Fruit fly (Drosophila melanogaster) whole organism, embryonic: Measurements from ENCODE around the gene Mis12.

Source experiments
- Asciz ChIP-seq: fragments of 200-800 bp; sonication (Bioruptor generic); optimal IDR thresholded peaks from 2 replicates; lab custom pipeline; 2017; ENCODE audit warnings: missing biosample characterization, mild to moderate bottlenecking, missing genetic modification characterization, missing genetic modification reagents
- B-H2 ChIP-seq: fragments of 200-800 bp; sonication (Bioruptor generic); optimal IDR thresholded peaks from 2 replicates; lab custom pipeline; 2018; ENCODE audit warnings: missing biosample characterization, mild to moderate bottlenecking, missing genetic modification characterization
- CG10147 ChIP-seq: fragments of 200-800 bp; sonication (Bioruptor generic); optimal IDR thresholded peaks from 2 replicates; lab custom pipeline; 2019; ENCODE audit warnings: missing biosample characterization, mild to moderate bottlenecking, missing genetic modification characterization, moderate library complexity
- CG10321 ChIP-seq: fragments of 200-800 bp; sonication (Bioruptor generic); IDR thresholded peaks from 2 replicates; pipeline ENCODE4 v1.3.6; 2022; ENCODE audit warnings: missing biosample characterization, missing genetic modification characterization
- CG11247 ChIP-seq: fragments of 200-800 bp; sonication (Bioruptor generic); IDR thresholded peaks from 2 replicates; pipeline ENCODE4 v1.3.6; 2022; ENCODE audit warnings: missing biosample characterization, missing genetic modification characterization
- CG12219 ChIP-seq: fragments of 200-800 bp; sonication (Bioruptor generic); optimal IDR thresholded peaks from 3 replicates; lab custom pipeline; 2018; ENCODE audit warnings: missing biosample characterization, mild to moderate bottlenecking, missing genetic modification characterization
- CG13775 ChIP-seq: fragments of 200-800 bp; sonication (Bioruptor generic); optimal IDR thresholded peaks from 3 replicates; lab custom pipeline; 2017; ENCODE audit warnings: missing biosample characterization, mild to moderate bottlenecking, missing genetic modification characterization
- CG17612 ChIP-seq: fragments of 200-800 bp; sonication (Bioruptor generic); IDR thresholded peaks from 2 replicates; pipeline ENCODE4 v1.3.6; 2022; ENCODE audit warnings: missing biosample characterization, missing genetic modification characterization
- CG17912 ChIP-seq: fragments of 200-800 bp; sonication (Bioruptor generic); optimal IDR thresholded peaks from 2 replicates; lab custom pipeline; 2018; ENCODE audit warnings: missing biosample characterization, mild to moderate bottlenecking, missing genetic modification characterization
- CG2120 ChIP-seq: fragments of 200-800 bp; sonication (Bioruptor generic); optimal IDR thresholded peaks from 3 replicates; lab custom pipeline; 2016; ENCODE audit warnings: missing biosample characterization, missing genetic modification characterization
- CG2678 ChIP-seq: fragments of 200-800 bp; sonication (Bioruptor generic); optimal IDR thresholded peaks from 3 replicates; lab custom pipeline; 2019; ENCODE audit warnings: missing biosample characterization, mild to moderate bottlenecking, missing genetic modification characterization, moderate library complexity
- CG31441 ChIP-seq: fragments of 200-800 bp; sonication (Bioruptor generic); IDR thresholded peaks from 2 replicates; pipeline ENCODE4 v1.3.6; 2022; ENCODE audit warnings: missing biosample characterization, missing genetic modification characterization
- CG8944 ChIP-seq: fragments of 200-800 bp; sonication (Bioruptor generic); optimal IDR thresholded peaks from 3 replicates; lab custom pipeline; 2016; ENCODE audit warnings: missing biosample characterization, missing genetic modification characterization
- CG9932 ChIP-seq: fragments of 200-800 bp; sonication (Bioruptor generic); IDR thresholded peaks from 2 replicates; pipeline ENCODE4 v1.3.6; 2022; ENCODE audit warnings: missing biosample characterization, missing genetic modification characterization
- HmgD ChIP-seq: fragments of 200-800 bp; sonication (Bioruptor generic); optimal IDR thresholded peaks from 3 replicates; lab custom pipeline; 2016; ENCODE audit warnings: missing biosample characterization, missing genetic modification characterization
- HmgZ ChIP-seq: fragments of 200-800 bp; sonication (Bioruptor generic); optimal IDR thresholded peaks from 2 replicates; lab custom pipeline; 2018; ENCODE audit warnings: missing biosample characterization, mild to moderate bottlenecking, missing genetic modification characterization
- Hr51 ChIP-seq, 2 experiments: fragments of 200-800 bp; sonication (Bioruptor generic); optimal IDR thresholded peaks; 2 replicates in 1 of 2; 3 replicates in 1 of 2; lab custom pipeline; 2016 to 2018; ENCODE audit warnings: missing biosample characterization in 2 of 2, missing genetic modification characterization in 2 of 2, mild to moderate bottlenecking in 1 of 2, moderate library complexity in 1 of 2
- Jarid2 ChIP-seq: fragments of 200-800 bp; sonication (Bioruptor generic); optimal IDR thresholded peaks from 3 replicates; lab custom pipeline; 2017; ENCODE audit warnings: mild to moderate bottlenecking, missing biosample characterization, missing genetic modification reagents, missing genetic modification characterization
- MBD-R2 ChIP-seq: fragments of 200-800 bp; sonication (Bioruptor generic); IDR thresholded peaks from 2 replicates; pipeline ENCODE4 v1.3.6; 2022; ENCODE audit warnings: missing biosample characterization, missing genetic modification characterization
- Max ChIP-seq: fragments of 200-800 bp; sonication (Bioruptor generic); optimal IDR thresholded peaks from 2 replicates; lab custom pipeline; 2016; ENCODE audit warnings: missing biosample characterization, mild to moderate bottlenecking, missing genetic modification characterization
- Med ChIP-seq: fragments of 200-800 bp; sonication (Bioruptor generic); peaks from one replicate; lab custom pipeline; 2016; ENCODE audit warnings: missing biosample characterization, missing genetic modification characterization, mild to moderate bottlenecking, inconsistent platforms, moderate library complexity
- Pdp1 ChIP-seq, 2 experiments: fragments of 200-800 bp; sonication (Bioruptor generic); optimal IDR thresholded peaks; 3 replicates each; lab custom pipeline; 2016; ENCODE audit warnings: missing biosample characterization in 2 of 2, missing genetic modification characterization in 2 of 2, mild to moderate bottlenecking in 1 of 2, moderate library complexity in 1 of 2
- Side ChIP-seq: fragments of 200-800 bp; sonication (Bioruptor generic); optimal IDR thresholded peaks from 2 replicates; lab custom pipeline; 2016; ENCODE audit warnings: missing biosample characterization, missing genetic modification characterization
- Trl ChIP-seq, 3 experiments: fragments of >200 bp in 2 of 3; fragments of 200-800 bp in 1 of 3; sonication (Bioruptor generic) in 1 of 3; optimal IDR thresholded peaks; 2 replicates in 1 of 3; 3 replicates in 2 of 3; lab custom pipeline; 2016 to 2017; ENCODE audit warnings: missing biosample characterization in 1 of 3, missing genetic modification characterization in 1 of 3
- ash1 ChIP-seq: fragments of 200-800 bp; sonication (Bioruptor generic); optimal IDR thresholded peaks from 2 replicates; lab custom pipeline; 2018; ENCODE audit warnings: missing biosample characterization, mild to moderate bottlenecking, missing genetic modification characterization
- bsh ChIP-seq, 2 experiments: fragments of 200-800 bp; sonication (Bioruptor generic); optimal IDR thresholded peaks; 2 replicates each; lab custom pipeline; 2017 to 2018; ENCODE audit warnings: mild to moderate bottlenecking in 2 of 2, missing biosample characterization in 2 of 2, missing genetic modification characterization in 2 of 2, moderate library complexity in 1 of 2
- btn ChIP-seq: fragments of 200-800 bp; sonication (Bioruptor generic); optimal IDR thresholded peaks from 2 replicates; lab custom pipeline; 2016; ENCODE audit warnings: missing biosample characterization, missing genetic modification characterization
- chinmo ChIP-seq: fragments of 200-800 bp; sonication (Bioruptor generic); IDR thresholded peaks from 4 replicates; pipeline ENCODE4 v1.3.6; 2022; ENCODE audit warnings: missing biosample characterization, missing genetic modification characterization; ENCODE audit not compliant: partially characterized antibody
- chn ChIP-seq: fragments of 200-800 bp; sonication (Bioruptor generic); optimal IDR thresholded peaks from 2 replicates; lab custom pipeline; 2016; ENCODE audit warnings: missing biosample characterization, missing genetic modification characterization
- corto ChIP-seq: fragments of 200-800 bp; sonication (Bioruptor generic); optimal IDR thresholded peaks from 2 replicates; lab custom pipeline; 2016; ENCODE audit warnings: missing biosample characterization, mild to moderate bottlenecking, missing genetic modification characterization, moderate library complexity
- crol ChIP-seq: fragments of 200-800 bp; sonication (Bioruptor generic); IDR thresholded peaks from 2 replicates; pipeline ENCODE4 v1.3.6; 2022; ENCODE audit warnings: missing biosample characterization, missing genetic modification characterization
- crp ChIP-seq, 2 experiments: fragments of 200-800 bp; sonication (Bioruptor generic); optimal IDR thresholded peaks; 2 replicates in 1 of 2; 3 replicates in 1 of 2; lab custom pipeline; 2017; ENCODE audit warnings: missing biosample characterization in 2 of 2, missing genetic modification characterization in 2 of 2, mild to moderate bottlenecking in 1 of 2, moderate library complexity in 1 of 2
- cwo ChIP-seq: fragments of 200-800 bp; sonication (Bioruptor generic); optimal IDR thresholded peaks from 3 replicates; lab custom pipeline; 2017; ENCODE audit warnings: missing biosample characterization, missing genetic modification characterization, mild to moderate bottlenecking, moderate library complexity, missing genetic modification reagents
- fd3F ChIP-seq: fragments of 200-800 bp; sonication (Bioruptor generic); optimal IDR thresholded peaks from 2 replicates; lab custom pipeline; 2018; ENCODE audit warnings: missing biosample characterization, mild to moderate bottlenecking, missing genetic modification characterization, moderate library complexity
- hb ChIP-seq: fragments of 200-800 bp; sonication (Bioruptor generic); IDR thresholded peaks from 3 replicates; pipeline ENCODE4 v1.3.6; 2022; ENCODE audit warnings: missing biosample characterization, missing genetic modification characterization; ENCODE audit not compliant: partially characterized antibody
- kni ChIP-seq: fragments of 200-800 bp; sonication (Bioruptor generic); optimal IDR thresholded peaks from 3 replicates; lab custom pipeline; 2017; ENCODE audit warnings: mild to moderate bottlenecking, missing biosample characterization, missing genetic modification reagents, missing genetic modification characterization
- lola ChIP-seq, 3 experiments: fragments of >200 bp in 2 of 3; fragments of 200-800 bp in 1 of 3; sonication (Bioruptor generic) in 1 of 3; optimal IDR thresholded peaks; 2 replicates each; lab custom pipeline; 2017 to 2019; ENCODE audit warnings: missing biosample characterization in 3 of 3, missing genetic modification characterization in 3 of 3, mild to moderate bottlenecking in 1 of 3, moderate library complexity in 1 of 3
- nerfin-1 ChIP-seq: fragments of 200-800 bp; sonication (Bioruptor generic); optimal IDR thresholded peaks from 3 replicates; lab custom pipeline; 2019; ENCODE audit warnings: missing biosample characterization, mild to moderate bottlenecking, missing genetic modification characterization, moderate library complexity
- odd ChIP-seq: fragments of 200-800 bp; sonication (Bioruptor generic); optimal IDR thresholded peaks from 2 replicates; lab custom pipeline; 2017; ENCODE audit warnings: missing biosample characterization, mild to moderate bottlenecking, missing genetic modification characterization
- pb ChIP-seq: fragments of 200-800 bp; sonication (Bioruptor generic); optimal IDR thresholded peaks from 3 replicates; lab custom pipeline; 2016; ENCODE audit warnings: missing biosample characterization, missing genetic modification characterization
- repo ChIP-seq: fragments of 200-800 bp; sonication (Bioruptor generic); optimal IDR thresholded peaks from 2 replicates; lab custom pipeline; 2016; ENCODE audit warnings: missing biosample characterization, missing genetic modification characterization
- run ChIP-seq: fragments of 200-800 bp; sonication (Bioruptor generic); optimal IDR thresholded peaks from 3 replicates; lab custom pipeline; 2018; ENCODE audit warnings: missing biosample characterization, mild to moderate bottlenecking, missing genetic modification characterization
- sd ChIP-seq: fragments of 200-800 bp; sonication (Bioruptor generic); optimal IDR thresholded peaks from 3 replicates; lab custom pipeline; 2018; ENCODE audit warnings: missing biosample characterization, mild to moderate bottlenecking, missing genetic modification characterization, moderate library complexity
- sisA ChIP-seq: fragments of 200-800 bp; sonication (Bioruptor generic); IDR thresholded peaks from 2 replicates; pipeline ENCODE4 v1.3.6; 2022; ENCODE audit warnings: missing biosample characterization, missing genetic modification characterization
- sug ChIP-seq: fragments of 200-800 bp; optimal IDR thresholded peaks from 2 replicates; lab custom pipeline; 2019; ENCODE audit warnings: missing biosample characterization, mild to moderate bottlenecking, missing genetic modification characterization, moderate library complexity
- toy ChIP-seq: fragments of 200-800 bp; sonication (Bioruptor generic); IDR thresholded peaks from 2 replicates; pipeline ENCODE4 v1.3.6; 2022; ENCODE audit warnings: missing biosample characterization, missing genetic modification characterization
- vvl ChIP-seq: fragments of 200-800 bp; sonication (Bioruptor generic); IDR thresholded peaks from 2 replicates; pipeline ENCODE4 v1.3.6; 2022; ENCODE audit warnings: missing biosample characterization, missing genetic modification characterization

Gene Mis12

dm6 chr3L:7009886-7010285, 41.0 kb upstream of the Mis12 start:
- TF ChIP-seq Pdp1 (GFP tag; optimal IDR thresholded peaks at IDR 0.05; lab: Kevin White, UChicago) (peak in 1 of 2 experiments; percentile 19), chinmo (GFP tag; lab: Robert Waterston, UW) (0 out of 4 replicates have a peak, but pooled peaks have one; percentile 26), sd (tag; lab: Kevin White, UChicago) (peak; percentile 65), crol (GFP tag; lab: Robert Waterston, UW) (0 out of 2 replicates have a peak, but pooled peaks have one; percentile 6), Trl (optimal IDR thresholded peaks at IDR 0.05; lab: Kevin White, UChicago) (no peak), Trl (GFP tag; optimal IDR thresholded peaks at IDR 0.05; lab: Kevin White, UChicago) (no peak), chn (GFP tag; lab: Kevin White, UChicago) (no peak), kni (GFP tag; lab: Kevin White, UChicago) (peak; percentile 58), CG13775 (GFP tag; lab: Kevin White, UChicago) (no peak), corto (GFP tag; lab: Kevin White, UChicago) (no peak), vvl (GFP tag; lab: Robert Waterston, UW) (peak; percentile 29; the same call in 1 of the 2 replicates), cwo (GFP tag; lab: Kevin White, UChicago) (peak; percentile 45), CG9932 (GFP tag; lab: Robert Waterston, UW) (no peak), Med (peak; percentile 15), toy (GFP tag; lab: Robert Waterston, UW) (no peak), CG12219 (GFP tag; lab: Kevin White, UChicago) (no peak), bsh (GFP tag; optimal IDR thresholded peaks at IDR 0.05; lab: Kevin White, UChicago) (no peak), CG10147 (GFP tag; lab: Kevin White, UChicago) (no peak), Asciz (GFP tag; lab: Kevin White, UChicago) (no peak), CG2678 (tag; lab: Kevin White, UChicago) (no peak)

DNA sequence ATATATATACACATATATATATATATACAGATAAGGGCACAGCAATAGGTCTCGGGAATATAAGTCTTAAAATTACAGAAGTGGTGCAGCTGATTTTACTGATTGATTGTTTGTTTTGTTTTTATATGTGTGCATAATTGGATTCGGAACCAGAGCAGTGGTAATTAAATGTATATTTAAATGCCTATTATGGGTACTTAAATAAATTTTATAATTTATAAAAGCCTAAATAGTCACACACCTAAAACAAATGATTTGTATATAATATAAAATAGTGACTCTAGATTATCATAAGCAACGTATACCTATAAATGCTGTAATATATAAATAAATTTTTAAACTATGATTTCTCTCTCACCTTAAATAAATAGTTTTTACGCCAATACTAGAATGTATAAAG, 40.6 kb upstream of the Mis12 start:
- no peak for TF ChIP-seq ash1 (GFP tag; lab: Kevin White, UChicago)
- no peak for TF ChIP-seq CG17912 (GFP tag; lab: Kevin White, UChicago)
- no peak for TF ChIP-seq odd
- TF ChIP-seq hb (GFP tag; lab: Robert Waterston, UW): no peak
- no peak for TF ChIP-seq lola (GFP tag; optimal IDR thresholded peaks at IDR 0.05; lab: Kevin White, UChicago)
- TF ChIP-seq Max (GFP tag; lab: Kevin White, UChicago): no peak
- no peak for TF ChIP-seq pb
- TF ChIP-seq HmgD (GFP tag; lab: Kevin White, UChicago): no peak
- TF ChIP-seq CG2120 (GFP tag; lab: Kevin White, UChicago): no peak
- peak; percentile 59; the same call in 1 of the 2 replicates for TF ChIP-seq CG31441 (GFP tag; lab: Robert Waterston, UW)
- TF ChIP-seq sisA (GFP tag; lab: Robert Waterston, UW): no peak
- no peak for TF ChIP-seq btn (GFP tag; lab: Kevin White, UChicago)
- TF ChIP-seq MBD-R2 (GFP tag; lab: Robert Waterston, UW): no peak
- TF ChIP-seq CG8944 (GFP tag; lab: Kevin White, UChicago): no peak
- TF ChIP-seq fd3F: no peak
- peak; percentile 24 for TF ChIP-seq CG10147 (GFP tag; lab: Kevin White, UChicago)
- no peak for TF ChIP-seq crp (GFP tag; optimal IDR thresholded peaks at IDR 0.05; lab: Kevin White, UChicago)
- peak; percentile 52 for TF ChIP-seq CG2678 (tag; lab: Kevin White, UChicago)
- TF ChIP-seq Jarid2: no peak
- TF ChIP-seq Hr51 (GFP tag; optimal IDR thresholded peaks at IDR 0.05; lab: Kevin White, UChicago): peak in 1 of 2 experiments; percentile 21
- TF ChIP-seq Side: no peak
- no peak for TF ChIP-seq B-H2
- no peak for TF ChIP-seq nerfin-1 (tag; lab: Kevin White, UChicago)
- no peak for TF ChIP-seq repo (GFP tag; lab: Kevin White, UChicago)
- TF ChIP-seq kni (GFP tag; lab: Kevin White, UChicago): no peak
- TF ChIP-seq CG11247 (GFP tag; lab: Robert Waterston, UW): no peak
- no peak for TF ChIP-seq sug (tag; lab: Kevin White, UChicago)
- no peak for TF ChIP-seq CG17612 (GFP tag; lab: Robert Waterston, UW)
- no peak for TF ChIP-seq vvl (GFP tag; lab: Robert Waterston, UW)
- no peak for TF ChIP-seq CG10321 (GFP tag; lab: Robert Waterston, UW)
- TF ChIP-seq HmgZ (tag; lab: Kevin White, UChicago): no peak
- no peak for TF ChIP-seq run (tag; lab: Kevin White, UChicago)
